Fruit fly (Drosophila melanogaster) S2 (cell line): ENCODE measurements around the gene Gs2.

Source experiments
- CG8478 ChIP-seq: fragments of >200 bp; optimal IDR thresholded peaks from 2 replicates; lab custom pipeline; 2018
- CTCF ChIP-seq, 2 experiments: fragments of >200 bp; optimal IDR thresholded peaks; 2 replicates each; lab custom pipeline; 2018

Gene Gs2

DNA sequence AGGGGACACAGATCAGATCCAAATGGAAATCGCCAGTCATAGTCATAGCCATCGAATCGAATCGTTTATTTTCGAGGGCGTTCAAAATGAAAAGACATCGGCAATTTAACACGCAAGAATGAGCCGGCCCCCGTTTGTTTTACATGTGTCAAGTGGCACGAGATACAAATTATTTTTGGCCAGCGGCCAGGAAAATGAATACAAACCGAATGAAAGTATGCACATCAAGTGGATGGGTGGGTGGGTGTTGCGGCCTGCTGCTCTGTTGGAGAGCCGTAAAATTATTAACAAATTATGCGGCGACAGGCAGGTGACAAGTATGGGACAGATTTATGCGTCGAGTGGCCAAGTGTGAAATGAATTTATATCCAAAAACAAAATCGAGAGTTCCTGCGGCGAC is 41.4 kb downstream of the Gs2 start:
- no peak for TF ChIP-seq CTCF (optimal IDR thresholded peaks at IDR 0.05; lab: Kevin White, UChicago)
- TF ChIP-seq CG8478 (lab: Kevin White, UChicago): no peak

DNA sequence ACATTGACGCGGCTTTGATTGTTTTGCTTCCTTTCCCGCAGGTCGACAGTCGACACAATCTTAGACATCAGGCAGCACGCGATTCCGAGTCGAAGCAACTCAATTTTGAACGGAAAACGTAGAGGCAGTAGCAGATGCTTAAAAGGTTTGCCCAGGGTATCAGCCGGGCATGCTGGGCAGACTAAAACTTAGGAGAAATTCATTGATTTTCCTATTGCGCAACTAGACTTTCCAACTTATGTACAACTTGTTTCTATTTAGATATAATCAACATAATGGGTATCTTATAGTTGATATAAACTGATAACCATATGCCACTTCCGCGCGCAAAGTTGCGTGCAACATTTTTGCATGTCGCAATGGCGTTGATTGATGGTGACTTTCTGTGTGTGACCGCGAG is 44.1 kb downstream of the Gs2 start:
- TF ChIP-seq CTCF (optimal IDR thresholded peaks at IDR 0.05; lab: Kevin White, UChicago): no peak
- no peak for TF ChIP-seq CG8478 (lab: Kevin White, UChicago)

DNA sequence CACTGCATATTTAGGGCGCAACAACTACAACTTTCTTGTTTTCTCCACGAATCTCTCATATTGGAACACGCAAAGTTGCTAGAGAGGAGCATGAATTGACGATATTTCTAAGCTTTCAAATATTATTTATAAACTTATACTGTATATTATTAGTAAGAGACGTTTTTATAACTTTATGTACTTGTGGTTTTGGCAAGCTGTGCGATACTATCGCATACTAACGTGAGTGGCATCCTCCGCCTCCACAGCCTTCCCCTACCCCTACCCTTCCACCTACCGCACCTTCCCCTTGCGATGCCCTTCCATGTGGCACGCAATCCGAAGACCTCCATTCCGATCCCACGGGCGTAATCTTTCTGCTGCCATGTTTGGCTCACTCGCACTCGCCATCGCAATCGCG is 45.7 kb downstream of the Gs2 start:
- TF ChIP-seq CG8478 (lab: Kevin White, UChicago) (no peak), CTCF (optimal IDR thresholded peaks at IDR 0.05; lab: Kevin White, UChicago) (no peak)

DNA sequence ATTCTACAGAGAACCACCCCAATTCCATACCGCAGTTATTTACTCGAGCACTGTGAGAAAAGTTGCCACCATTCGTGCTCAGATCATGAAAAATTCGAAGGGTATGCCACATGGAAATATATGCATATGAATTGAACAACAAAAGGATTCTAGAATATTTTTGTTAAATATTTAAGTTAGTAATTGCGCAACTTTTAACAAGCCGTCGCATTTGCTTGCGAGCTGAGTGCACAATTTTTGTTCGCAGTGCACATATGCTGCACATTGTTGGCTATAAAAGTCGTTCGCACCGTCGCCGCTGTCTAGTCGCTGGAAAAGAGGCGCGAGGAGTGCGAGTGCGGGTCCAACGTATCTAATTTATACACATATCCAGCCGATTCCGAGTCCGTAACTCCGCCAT is 54.1 kb downstream of the Gs2 start, which contains the start of gene Cyp4g15:
Gene Cyp4g15 (plus strand): TSS at position 301 of the 400 bp plus-strand sequence.
- no peak for TF ChIP-seq CTCF (optimal IDR thresholded peaks at IDR 0.05; lab: Kevin White, UChicago)
- no peak for TF ChIP-seq CG8478 (lab: Kevin White, UChicago)
